Worm (Caenorhabditis elegans): ENCODE data around the gene ZK666.14.
A peak's percentile ranks its signal among the peaks of the same experiment; 100 is the strongest.

ZK666.14 gene

DNA sequence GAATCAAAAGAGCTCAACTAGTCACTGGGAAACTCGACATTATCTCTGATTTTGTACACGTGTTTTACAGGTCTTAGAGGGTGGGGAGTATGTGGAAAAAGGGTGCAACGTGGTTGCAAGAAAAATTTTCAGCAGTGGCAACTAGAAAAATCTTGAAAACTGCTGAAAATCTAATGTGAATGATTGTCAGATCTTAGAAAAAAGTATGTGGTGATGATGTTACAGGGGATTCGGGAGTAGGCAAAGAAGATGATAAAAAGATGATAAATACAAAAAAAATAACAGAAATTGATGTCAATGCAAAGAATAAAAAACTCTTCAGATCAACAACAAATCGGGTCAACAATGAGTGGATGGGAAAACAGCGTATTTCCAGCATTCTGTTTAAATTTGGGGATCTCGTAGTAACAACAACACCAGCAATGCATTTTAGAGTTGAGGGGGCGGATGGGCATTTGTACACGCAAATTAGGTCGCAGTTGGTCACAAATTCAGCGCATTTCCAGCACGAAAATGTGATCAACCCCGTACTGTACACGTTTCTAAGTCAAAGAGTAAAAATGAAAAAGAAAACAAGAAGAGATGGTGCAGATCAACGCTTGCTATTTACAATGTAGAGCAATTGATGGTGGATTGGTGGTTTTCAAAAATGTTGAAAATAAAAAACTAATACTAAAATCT is 49.0 kb downstream of the ZK666.14 start:
- TF ChIP-seq lin-29 (GFP tag; IDR thresholded peaks at IDR 0.05) (peak; percentile 37; the same call in 1 of the 2 replicates), sdz-12 (GFP tag; optimal IDR thresholded peaks at IDR 0.05) (no peak), snpc-4 (tag; optimal IDR thresholded peaks at IDR 0.05) (no peak), tra-1 (GFP tag; IDR thresholded peaks at IDR 0.05) (0 out of 2 replicates have a peak, but pooled peaks have one; percentile 50), lin-39 (tag; optimal IDR thresholded peaks at IDR 0.05) (no peak), ceh-44 (GFP tag; IDR thresholded peaks at IDR 0.05) (no peak), F26F4.8 (GFP tag; conservative IDR thresholded peaks at IDR 0.05) (no peak), nhr-102 (tag; optimal IDR thresholded peaks at IDR 0.05) (no peak), hlh-11 (tag; optimal IDR thresholded peaks at IDR 0.05) (no peak), php-3 (GFP tag; IDR thresholded peaks at IDR 0.05) (no peak), nhr-42 (GFP tag; IDR thresholded peaks at IDR 0.05) (peak; percentile 49), arid-1 (GFP tag; conservative IDR thresholded peaks at IDR 0.05) (peak; percentile 12; the same call in 1 of the 2 replicates), mxl-2 (GFP tag; conservative IDR thresholded peaks at IDR 0.05) (no peak), nhr-77 (tag; optimal IDR thresholded peaks at IDR 0.05) (peak; percentile 57), mep-1 (tag; optimal IDR thresholded peaks at IDR 0.05) (peak; percentile 17), attf-4 (tag; optimal IDR thresholded peaks at IDR 0.05) (no peak), vab-7 (GFP tag; IDR thresholded peaks at IDR 0.05) (peak; percentile 31; the same call in 1 of the 2 replicates), D1046.2 (GFP tag; IDR thresholded peaks at IDR 0.05) (no peak), unc-39 (tag; optimal IDR thresholded peaks at IDR 0.05) (peak; percentile 2), ceh-28 (tag; optimal IDR thresholded peaks at IDR 0.05) (no peak), duxl-1 (tag; optimal IDR thresholded peaks at IDR 0.05; ENCODE audit: poor library complexity) (peak; percentile 42), zfp-3 (GFP tag; conservative IDR thresholded peaks at IDR 0.05) (peak; percentile 61; the same call in 1 of the 2 replicates), ctbp-1 (GFP tag; IDR thresholded peaks at IDR 0.05) (peak; percentile 45; the same call in 1 of the 2 replicates), daf-19 (GFP tag; conservative IDR thresholded peaks at IDR 0.05) (no peak), lin-15B (tag; optimal IDR thresholded peaks at IDR 0.05) (peak; percentile 2), lin-38 (GFP tag; IDR thresholded peaks at IDR 0.05) (no peak), pha-4 (GFP tag; IDR thresholded peaks at IDR 0.05) (peak; percentile 25; the same call in 1 of the 2 replicates), pha-4 (tag; optimal IDR thresholded peaks at IDR 0.05) (no peak), nhr-48 (tag; optimal IDR thresholded peaks at IDR 0.05) (no peak), snpc-1.2 (GFP tag; IDR thresholded peaks at IDR 0.05) (no peak), F10B5.3 (tag; optimal IDR thresholded peaks at IDR 0.05) (no peak), daf-16 (GFP tag; optimal IDR thresholded peaks at IDR 0.05) (peak in 1 of 2 experiments; percentile 42), daf-16 (tag; optimal IDR thresholded peaks at IDR 0.05) (no peak), nhr-28 (tag; optimal IDR thresholded peaks at IDR 0.05) (no peak), lin-1 (GFP tag; IDR thresholded peaks at IDR 0.05) (no peak), hlh-30 (tag; optimal IDR thresholded peaks at IDR 0.05; ENCODE audit: insufficient read depth) (peak; percentile 22), pqm-1 (tag; optimal IDR thresholded peaks at IDR 0.05) (no peak), T20F7.1 (GFP tag; optimal IDR thresholded peaks at IDR 0.05) (peak; percentile 35), nhr-111 (GFP tag; optimal IDR thresholded peaks at IDR 0.05) (no peak), dve-1 (tag; optimal IDR thresholded peaks at IDR 0.05; ENCODE audit: insufficient read depth) (no peak), F44E2.7 (GFP tag; IDR thresholded peaks at IDR 0.05) (peak; percentile 80), T26A8.4 (GFP tag; IDR thresholded peaks at IDR 0.05) (peak; percentile 6; the same call in 1 of the 2 replicates), R02D3.7 (tag; optimal IDR thresholded peaks at IDR 0.05) (no peak), Y5F2A.4 (GFP tag; optimal IDR thresholded peaks at IDR 0.05) (peak; percentile 8), zip-2 (tag; optimal IDR thresholded peaks at IDR 0.05) (no peak), daf-12 (tag; optimal IDR thresholded peaks at IDR 0.05) (no peak), ceh-20 (GFP tag; IDR thresholded peaks at IDR 0.05) (no peak), tag-97 (GFP tag; IDR thresholded peaks at IDR 0.05) (no peak), ama-1 (optimal IDR thresholded peaks at IDR 0.05) (peak; percentile 16), madf-5 (GFP tag; IDR thresholded peaks at IDR 0.05) (0 out of 4 replicates have a peak, but pooled peaks of 1 of the 2 experiments have one; percentile 41), dpl-1 (GFP tag; optimal IDR thresholded peaks at IDR 0.05) (no peak)

Measured in whole organism, L4 larva.